Worm (Caenorhabditis elegans): Measurements from ENCODE around the gene C16C8.21.
A peak's percentile ranks its signal among the peaks of the same experiment; 100 is the strongest.

DNA sequence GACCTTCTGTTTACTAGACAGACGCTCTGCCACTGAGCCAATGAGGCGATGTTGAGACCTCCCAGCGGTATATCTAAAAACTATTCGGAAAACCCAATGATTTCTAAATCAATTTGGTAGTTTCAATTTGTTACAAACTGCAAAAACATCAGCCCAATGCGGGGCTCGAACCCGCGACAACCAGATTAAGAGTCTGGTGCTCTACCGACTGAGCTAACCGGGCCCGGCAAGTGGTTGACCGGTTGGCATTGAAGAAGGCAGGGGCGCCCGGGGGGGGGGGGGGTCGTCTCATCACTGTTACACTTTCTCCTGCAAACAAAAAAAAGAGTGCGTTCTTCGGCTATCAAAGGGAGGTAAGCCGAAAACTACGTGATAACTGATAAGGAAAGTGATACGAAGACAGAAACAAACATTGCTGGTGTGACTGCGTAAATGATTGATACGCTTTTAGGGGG lies 8.7 kb upstream of the C16C8.21 start:
- TF ChIP-seq elt-3 (tag; optimal IDR thresholded peaks at IDR 0.05) (no peak), lsy-2 (tag; optimal IDR thresholded peaks at IDR 0.05) (no peak), R02D3.7 (tag; optimal IDR thresholded peaks at IDR 0.05) (no peak), sma-9 (GFP tag; optimal IDR thresholded peaks at IDR 0.05) (peak; percentile 16), sma-9 (tag; optimal IDR thresholded peaks at IDR 0.05) (no peak)
